Fruit fly (Drosophila melanogaster) whole organism, prepupa: Measurements from ENCODE around the gene SP555.

ENCODE experiments used
- Blimp-1 ChIP-seq: fragments of 200-800 bp; sonication (Bioruptor generic); optimal IDR thresholded peaks from 3 replicates; lab custom pipeline; 2017; ENCODE audit warnings: missing biosample characterization, missing genetic modification characterization, mild to moderate bottlenecking, moderate library complexity, missing genetic modification reagents
- CG34406 ChIP-seq: fragments of 200-800 bp; sonication (Bioruptor generic); optimal IDR thresholded peaks from 3 replicates; lab custom pipeline; 2016; ENCODE audit warnings: missing biosample characterization, missing genetic modification characterization
- CG6792 ChIP-seq: fragments of 200-800 bp; sonication (Bioruptor generic); optimal IDR thresholded peaks from 3 replicates; lab custom pipeline; 2016; ENCODE audit warnings: missing biosample characterization, missing genetic modification characterization
- CG7368 ChIP-seq: fragments of 200-800 bp; sonication (Bioruptor generic); optimal IDR thresholded peaks from 3 replicates; lab custom pipeline; 2016; ENCODE audit warnings: missing biosample characterization, missing genetic modification characterization
- CG9139 ChIP-seq: fragments of 200-800 bp; sonication (Bioruptor generic); optimal IDR thresholded peaks from 3 replicates; lab custom pipeline; 2017; ENCODE audit warnings: missing biosample characterization, mild to moderate bottlenecking, missing genetic modification characterization
- Hr39 ChIP-seq: fragments of 200-800 bp; sonication (Bioruptor generic); optimal IDR thresholded peaks from 2 replicates; lab custom pipeline; 2016; ENCODE audit warnings: missing biosample characterization, missing genetic modification characterization
- Lpt ChIP-seq: fragments of 200-800 bp; sonication (Bioruptor generic); optimal IDR thresholded peaks from 3 replicates; lab custom pipeline; 2016; ENCODE audit warnings: missing biosample characterization, missing genetic modification characterization
- Sox14 ChIP-seq: fragments of 200-800 bp; sonication (Bioruptor generic); optimal IDR thresholded peaks from 3 replicates; lab custom pipeline; 2016; ENCODE audit warnings: missing biosample characterization, missing genetic modification characterization
- svp ChIP-seq: fragments of 200-800 bp; sonication (Bioruptor generic); peaks from one replicate; lab custom pipeline; 2016; ENCODE audit warnings: missing biosample characterization, missing genetic modification characterization
- topi ChIP-seq: fragments of 200-800 bp; sonication (Bioruptor generic); optimal IDR thresholded peaks from 3 replicates; lab custom pipeline; 2016; ENCODE audit warnings: missing biosample characterization, missing genetic modification characterization

DNA sequence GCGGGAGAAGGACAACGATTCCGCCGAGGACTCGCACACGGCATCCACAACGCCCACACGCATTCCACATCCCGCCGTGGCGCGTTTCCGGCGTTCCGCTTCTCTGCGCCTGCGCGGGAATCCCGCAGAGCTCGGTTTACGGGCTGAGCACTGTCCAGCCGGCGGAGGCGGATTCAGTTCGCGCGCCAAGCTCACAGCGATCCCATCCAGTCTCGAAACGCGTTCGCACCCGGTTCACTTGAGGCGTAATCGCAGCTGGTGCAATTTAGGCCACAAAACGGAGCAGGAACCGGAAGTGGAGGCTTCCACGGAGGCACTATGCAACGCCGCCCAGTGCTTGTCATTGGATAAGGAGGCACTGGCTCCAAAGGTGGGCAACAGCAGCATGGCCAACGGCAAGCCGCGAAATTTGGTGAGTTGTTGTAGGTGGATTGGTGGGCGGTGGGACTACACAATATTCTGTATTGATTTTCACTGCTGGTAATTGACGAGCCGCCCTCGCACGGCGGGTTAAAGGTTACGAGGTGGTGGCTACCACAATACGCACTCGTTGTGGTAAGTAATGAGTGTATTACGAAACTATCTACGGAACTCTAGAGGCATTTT lies 25.4 kb downstream of the SP555 start:
- no peak for TF ChIP-seq svp (GFP tag; lab: Kevin White, UChicago)
- no peak for TF ChIP-seq Hr39 (GFP tag; lab: Kevin White, UChicago)
- no peak for TF ChIP-seq CG9139 (GFP tag; lab: Kevin White, UChicago)
- no peak for TF ChIP-seq topi (GFP tag; lab: Kevin White, UChicago)
- TF ChIP-seq Lpt, result no peak
- TF ChIP-seq Blimp-1 (GFP tag; lab: Kevin White, UChicago), result no peak
- no peak for TF ChIP-seq Sox14 (GFP tag; lab: Kevin White, UChicago)
- TF ChIP-seq CG6792, result no peak
- TF ChIP-seq CG7368 (GFP tag; lab: Kevin White, UChicago), result no peak
- no peak for TF ChIP-seq CG34406 (GFP tag; lab: Kevin White, UChicago)
